Fruit fly (Drosophila melanogaster) whole organism, prepupa: ENCODE data around the gene naz.
A peak's percentile ranks its signal among the peaks of the same experiment; 100 is the strongest.

Source experiments
- CG10669 ChIP-seq: fragments of 200-800 bp; sonication (Bioruptor generic); optimal IDR thresholded peaks from 3 replicates; lab custom pipeline; 2018; ENCODE audit warnings: missing biosample characterization, mild to moderate bottlenecking, missing genetic modification characterization, moderate library complexity
- Hr39 ChIP-seq: fragments of 200-800 bp; sonication (Bioruptor generic); optimal IDR thresholded peaks from 2 replicates; lab custom pipeline; 2016; ENCODE audit warnings: missing biosample characterization, missing genetic modification characterization

DNA sequence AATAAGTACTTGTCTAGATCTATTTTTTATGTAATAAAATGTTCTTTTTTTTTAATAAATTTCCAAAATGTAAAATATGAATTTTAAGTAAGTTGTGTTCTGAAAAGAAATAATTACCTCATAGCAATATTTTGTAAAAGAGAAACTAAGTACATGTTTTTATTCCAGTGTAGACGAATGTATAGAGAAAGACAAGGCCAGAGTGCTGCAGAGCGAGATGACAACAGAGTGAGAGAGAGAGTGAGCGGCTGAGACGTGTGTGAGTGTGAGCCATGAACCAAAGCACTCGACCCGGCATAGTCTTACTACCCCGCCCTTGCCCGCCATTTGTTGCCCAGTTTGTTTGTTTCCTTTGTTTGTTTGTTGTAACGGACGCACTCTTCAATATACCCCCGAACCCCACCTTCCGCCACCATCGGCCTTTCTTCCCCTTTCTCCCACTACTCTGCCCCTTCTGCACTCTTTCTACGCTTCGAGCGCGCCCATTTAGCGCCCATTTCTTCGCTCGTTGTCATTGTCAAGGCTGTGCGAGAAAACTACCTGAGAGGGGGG lies 17.3 kb downstream of the naz start:
- TF ChIP-seq Hr39 (GFP tag; lab: Kevin White, UChicago): peak; percentile 27
- peak; percentile 45 for TF ChIP-seq CG10669 (GFP tag; lab: Kevin White, UChicago)
